Fruit fly (Drosophila melanogaster) whole organism, embryonic: Measurements from ENCODE around the gene nol.

Source experiments
- CG10565 ChIP-seq: fragments of 200-800 bp; sonication (Bioruptor generic); optimal IDR thresholded peaks from 3 replicates; lab custom pipeline; 2016; ENCODE audit warnings: missing biosample characterization, mild to moderate bottlenecking, missing genetic modification characterization
- CG11560 ChIP-seq: fragments of 200-800 bp; sonication (Bioruptor generic); IDR thresholded peaks from 3 replicates; pipeline ENCODE4 v1.3.6; 2022; ENCODE audit warnings: missing biosample characterization, missing genetic modification characterization
- CG12236 ChIP-seq: fragments of 200-800 bp; sonication (Bioruptor generic); optimal IDR thresholded peaks from 2 replicates; lab custom pipeline; 2016; ENCODE audit warnings: missing biosample characterization, missing genetic modification characterization
- CG1233 ChIP-seq: fragments of 200-800 bp; sonication (Bioruptor generic); optimal IDR thresholded peaks from 4 replicates; lab custom pipeline; 2018; ENCODE audit warnings: missing biosample characterization, mild to moderate bottlenecking, missing genetic modification characterization
- CG13296 ChIP-seq: fragments of 200-800 bp; sonication (Bioruptor generic); optimal IDR thresholded peaks from 3 replicates; lab custom pipeline; 2018; ENCODE audit warnings: missing biosample characterization, mild to moderate bottlenecking, missing genetic modification characterization
- CG17359 ChIP-seq: fragments of 200-800 bp; sonication (Bioruptor generic); optimal IDR thresholded peaks from 3 replicates; lab custom pipeline; 2018; ENCODE audit warnings: missing biosample characterization, mild to moderate bottlenecking, missing genetic modification characterization, moderate library complexity
- CG1792 ChIP-seq: fragments of 200-800 bp; sonication (Bioruptor generic); optimal IDR thresholded peaks from 2 replicates; lab custom pipeline; 2016; ENCODE audit warnings: missing biosample characterization, missing genetic modification characterization
- CG18619 ChIP-seq: fragments of 200-800 bp; sonication (Bioruptor generic); optimal IDR thresholded peaks from 3 replicates; lab custom pipeline; 2017; ENCODE audit warnings: missing biosample characterization, mild to moderate bottlenecking, missing genetic modification characterization
- CG2199 ChIP-seq: fragments of 200-800 bp; sonication (Bioruptor generic); IDR thresholded peaks from 3 replicates; pipeline ENCODE4 v1.3.6; 2022; ENCODE audit warnings: missing biosample characterization, missing genetic modification characterization
- CG30020 ChIP-seq: fragments of 200-800 bp; optimal IDR thresholded peaks from 2 replicates; lab custom pipeline; 2019; ENCODE audit warnings: missing biosample characterization, mild to moderate bottlenecking, missing genetic modification characterization, moderate library complexity
- CG31365 ChIP-seq: fragments of 200-800 bp; sonication (Bioruptor generic); optimal IDR thresholded peaks from 2 replicates; lab custom pipeline; 2018; ENCODE audit warnings: missing biosample characterization, mild to moderate bottlenecking, missing genetic modification characterization
- CG33557 ChIP-seq: fragments of 200-800 bp; sonication (Bioruptor generic); optimal IDR thresholded peaks from 2 replicates; lab custom pipeline; 2019; ENCODE audit warnings: missing biosample characterization, mild to moderate bottlenecking, missing genetic modification characterization, moderate library complexity
- CG7745 ChIP-seq: fragments of 200-800 bp; sonication (Bioruptor generic); optimal IDR thresholded peaks from 2 replicates; lab custom pipeline; 2018; ENCODE audit warnings: missing biosample characterization, mild to moderate bottlenecking, missing genetic modification characterization, moderate library complexity
- CG8089 ChIP-seq: fragments of 200-800 bp; sonication (Bioruptor generic); optimal IDR thresholded peaks from 3 replicates; lab custom pipeline; 2016; ENCODE audit warnings: missing biosample characterization, missing genetic modification characterization
- CG8388 ChIP-seq: fragments of 200-800 bp; sonication (Bioruptor generic); optimal IDR thresholded peaks from 2 replicates; lab custom pipeline; 2019; ENCODE audit warnings: missing biosample characterization, mild to moderate bottlenecking, missing genetic modification characterization, moderate library complexity
- CG9609 ChIP-seq: fragments of 200-800 bp; sonication (Bioruptor generic); optimal IDR thresholded peaks from 3 replicates; lab custom pipeline; 2016; ENCODE audit warnings: missing biosample characterization, missing genetic modification characterization
- CTCF ChIP-seq: fragments of 200-800 bp; sonication (Bioruptor generic); optimal IDR thresholded peaks from 2 replicates; lab custom pipeline; 2017; ENCODE audit warnings: missing biosample characterization, mild to moderate bottlenecking, missing genetic modification characterization, moderate library complexity
- Fer2 ChIP-seq: fragments of 200-800 bp; sonication (Bioruptor generic); optimal IDR thresholded peaks from 2 replicates; lab custom pipeline; 2018; ENCODE audit warnings: missing biosample characterization, mild to moderate bottlenecking, missing genetic modification characterization, moderate library complexity
- HLH54F ChIP-seq: fragments of 200-800 bp; sonication (Bioruptor generic); optimal IDR thresholded peaks from 3 replicates; lab custom pipeline; 2016; ENCODE audit warnings: missing biosample characterization, missing genetic modification characterization
- Hr3 ChIP-seq: fragments of 200-800 bp; sonication (Bioruptor generic); optimal IDR thresholded peaks from 3 replicates; lab custom pipeline; 2016; ENCODE audit warnings: missing biosample characterization, missing genetic modification characterization
- Jarid2 ChIP-seq: fragments of 200-800 bp; sonication (Bioruptor generic); optimal IDR thresholded peaks from 3 replicates; lab custom pipeline; 2017; ENCODE audit warnings: mild to moderate bottlenecking, missing biosample characterization, missing genetic modification reagents, missing genetic modification characterization
- NC2β ChIP-seq: fragments of 200-800 bp; sonication (Bioruptor generic); optimal IDR thresholded peaks from 2 replicates; lab custom pipeline; 2016; ENCODE audit warnings: missing biosample characterization, missing genetic modification characterization
- NFAT ChIP-seq: fragments of 200-800 bp; sonication (Bioruptor generic); IDR thresholded peaks from 2 replicates; pipeline ENCODE4 v1.3.6; 2022; ENCODE audit warnings: missing biosample characterization, missing genetic modification characterization
- Sox100B ChIP-seq: fragments of 200-800 bp; sonication (Bioruptor generic); optimal IDR thresholded peaks from 3 replicates; lab custom pipeline; 2018; ENCODE audit warnings: missing biosample characterization, mild to moderate bottlenecking, missing genetic modification characterization
- Sry-δ ChIP-seq: fragments of 200-800 bp; sonication (Bioruptor generic); optimal IDR thresholded peaks from 2 replicates; lab custom pipeline; 2016; ENCODE audit warnings: missing biosample characterization, missing genetic modification characterization
- chif ChIP-seq, 2 experiments: fragments of 200-800 bp; sonication (Bioruptor generic); optimal IDR thresholded peaks; 3 replicates each; lab custom pipeline; 2016; ENCODE audit warnings: missing biosample characterization in 2 of 2, missing genetic modification characterization in 2 of 2
- emc ChIP-seq: fragments of 200-800 bp; sonication (Bioruptor generic); optimal IDR thresholded peaks from 2 replicates; lab custom pipeline; 2016; ENCODE audit warnings: missing biosample characterization, missing genetic modification characterization
- eve ChIP-seq, 2 experiments: fragments of >200 bp; optimal IDR thresholded peaks; 2 replicates each; lab custom pipeline; 2017; ENCODE audit warnings: missing biosample characterization in 2 of 2, missing genetic modification characterization in 2 of 2
- exex ChIP-seq: fragments of 200-800 bp; sonication (Bioruptor generic); optimal IDR thresholded peaks from 4 replicates; lab custom pipeline; 2018; ENCODE audit warnings: missing biosample characterization, mild to moderate bottlenecking, missing genetic modification characterization, moderate library complexity
- grn ChIP-seq: fragments of 200-800 bp; sonication (Bioruptor generic); optimal IDR thresholded peaks from 3 replicates; lab custom pipeline; 2017; ENCODE audit warnings: missing biosample characterization, missing genetic modification characterization
- hth ChIP-seq: fragments of >200 bp; optimal IDR thresholded peaks from 2 replicates; lab custom pipeline; 2017; ENCODE audit warnings: inconsistent platforms
- ind ChIP-seq: fragments of 200-800 bp; sonication (Bioruptor generic); optimal IDR thresholded peaks from 3 replicates; lab custom pipeline; 2016; ENCODE audit warnings: missing biosample characterization, missing genetic modification characterization
- insv ChIP-seq, 2 experiments: fragments of 200-800 bp; sonication (Bioruptor generic); optimal IDR thresholded peaks; 3 replicates each; lab custom pipeline; 2016 to 2018; ENCODE audit warnings: missing biosample characterization in 2 of 2, missing genetic modification characterization in 2 of 2
- inv ChIP-seq: fragments of 200-800 bp; sonication (Bioruptor generic); IDR thresholded peaks from 2 replicates; pipeline ENCODE4 v1.3.6; 2022; ENCODE audit warnings: missing biosample characterization, missing genetic modification characterization; ENCODE audit not compliant: partially characterized antibody
- kay ChIP-seq: fragments of 200-800 bp; sonication (Bioruptor generic); optimal IDR thresholded peaks from 2 replicates; lab custom pipeline; 2016; ENCODE audit warnings: missing biosample characterization, missing genetic modification characterization
- kni ChIP-seq: fragments of 200-800 bp; sonication (Bioruptor generic); optimal IDR thresholded peaks from 3 replicates; lab custom pipeline; 2017; ENCODE audit warnings: mild to moderate bottlenecking, missing biosample characterization, missing genetic modification reagents, missing genetic modification characterization
- lab ChIP-seq: fragments of 200-800 bp; sonication (Bioruptor generic); optimal IDR thresholded peaks from 3 replicates; lab custom pipeline; 2017; ENCODE audit warnings: missing biosample characterization, missing genetic modification characterization, mild to moderate bottlenecking, moderate library complexity, missing genetic modification reagents
- lov ChIP-seq, 2 experiments: fragments of 200-800 bp in 1 of 2; fragments of >200 bp in 1 of 2; sonication (Bioruptor generic) in 1 of 2; IDR thresholded peaks in 1 of 2; optimal IDR thresholded peaks in 1 of 2; 2 replicates in 1 of 2; 3 replicates in 1 of 2; pipeline versions ENCODE4 v1.3.6 to Lab custom; 2017 to 2022; ENCODE audit warnings: missing biosample characterization in 1 of 2, missing genetic modification characterization in 1 of 2
- luna ChIP-seq: fragments of 200-800 bp; sonication (Bioruptor generic); optimal IDR thresholded peaks from 2 replicates; lab custom pipeline; 2016; ENCODE audit warnings: missing biosample characterization, missing genetic modification characterization
- oc ChIP-seq: fragments of 200-800 bp; sonication (Bioruptor generic); optimal IDR thresholded peaks from 2 replicates; lab custom pipeline; 2018; ENCODE audit warnings: missing biosample characterization, mild to moderate bottlenecking, missing genetic modification characterization, moderate library complexity
- onecut ChIP-seq: fragments of 200-800 bp; sonication (Bioruptor generic); IDR thresholded peaks from 2 replicates; pipeline ENCODE4 v1.3.6; 2022; ENCODE audit warnings: missing biosample characterization, missing genetic modification characterization
- phol ChIP-seq: fragments of 200-800 bp; sonication (Bioruptor generic); optimal IDR thresholded peaks from 3 replicates; lab custom pipeline; 2018; ENCODE audit warnings: missing biosample characterization, mild to moderate bottlenecking, missing genetic modification characterization, moderate library complexity
- pros ChIP-seq: fragments of 200-800 bp; sonication (Bioruptor generic); optimal IDR thresholded peaks from 3 replicates; lab custom pipeline; 2019; ENCODE audit warnings: missing biosample characterization, mild to moderate bottlenecking, missing genetic modification characterization, moderate library complexity
- pzg ChIP-seq: fragments of 200-800 bp; sonication (Bioruptor generic); optimal IDR thresholded peaks from 3 replicates; lab custom pipeline; 2018; ENCODE audit warnings: missing biosample characterization, mild to moderate bottlenecking, missing genetic modification characterization, moderate library complexity
- sima ChIP-seq: fragments of 200-800 bp; sonication (Bioruptor generic); optimal IDR thresholded peaks from 2 replicates; lab custom pipeline; 2016; ENCODE audit warnings: missing biosample characterization, missing genetic modification characterization
- sisA ChIP-seq: fragments of 200-800 bp; sonication (Bioruptor generic); IDR thresholded peaks from 2 replicates; pipeline ENCODE4 v1.3.6; 2022; ENCODE audit warnings: missing biosample characterization, missing genetic modification characterization
- sr ChIP-seq: fragments of 200-800 bp; sonication (Bioruptor generic); IDR thresholded peaks from 3 replicates; pipeline ENCODE4 v1.3.6; 2022; ENCODE audit warnings: missing biosample characterization, missing genetic modification characterization
- ttk ChIP-seq: fragments of 200-800 bp; sonication (Bioruptor generic); IDR thresholded peaks from 2 replicates; pipeline ENCODE4 v2.1.2; 2022; ENCODE audit warnings: missing biosample characterization, missing genetic modification characterization
- tx ChIP-seq: fragments of 200-800 bp; sonication (Bioruptor generic); optimal IDR thresholded peaks from 2 replicates; lab custom pipeline; 2016; ENCODE audit warnings: missing biosample characterization, missing genetic modification characterization
- zf30C ChIP-seq: fragments of 200-800 bp; sonication (Bioruptor generic); optimal IDR thresholded peaks from 3 replicates; lab custom pipeline; 2018; ENCODE audit warnings: missing biosample characterization, mild to moderate bottlenecking, missing genetic modification characterization

nol gene

dm6 chr3L:11084557-11085231 is 45.9 kb upstream of the nol start (continued):
- TF ChIP-seq insv (GFP tag; optimal IDR thresholded peaks at IDR 0.05; lab: Kevin White, UChicago) (peak in 1 of 2 experiments; percentile 70), exex (tag; lab: Kevin White, UChicago) (peak; percentile 22), CG10565 (peak; percentile 80), CG30020 (tag; lab: Kevin White, UChicago) (peak; percentile 82), CG13296 (peak; percentile 94), ind (GFP tag; lab: Kevin White, UChicago) (peak; percentile 94), CG8089 (GFP tag; lab: Kevin White, UChicago) (peak; percentile 97), CG8388 (GFP tag; lab: Kevin White, UChicago) (peak; percentile 97), ttk (GFP tag; lab: Robert Waterston, UW) (peak; percentile 97), CG2199 (GFP tag; lab: Robert Waterston, UW) (peak; percentile 97), CTCF (peak; percentile 69), Fer2 (tag; lab: Kevin White, UChicago) (peak; percentile 58), Jarid2 (peak; percentile 83), Sry-δ (GFP tag; lab: Kevin White, UChicago) (peak; percentile 72), hth (no peak), lov (optimal IDR thresholded peaks at IDR 0.05; lab: Kevin White, UChicago) (no peak), lov (GFP tag; IDR thresholded peaks at IDR 0.05; lab: Robert Waterston, UW) (peak; percentile 97), HLH54F (GFP tag; lab: Kevin White, UChicago) (peak; percentile 91), CG7745 (peak; percentile 91), kay (GFP tag; lab: Kevin White, UChicago) (peak; percentile 91), CG12236 (GFP tag; lab: Kevin White, UChicago) (peak; percentile 98), chif (GFP tag; optimal IDR thresholded peaks at IDR 0.05; lab: Kevin White, UChicago) (peak; percentile 98), sisA (GFP tag; lab: Robert Waterston, UW) (peak; percentile 95), CG33557 (GFP tag; lab: Kevin White, UChicago) (peak; percentile 97), pzg (GFP tag; lab: Kevin White, UChicago) (no peak), sr (GFP tag; lab: Robert Waterston, UW) (peak; percentile 91), tx (GFP tag; lab: Kevin White, UChicago) (peak; percentile 93), sima (GFP tag; lab: Kevin White, UChicago) (peak; percentile 91), CG9609 (GFP tag; lab: Kevin White, UChicago) (peak; percentile 95), NFAT (peak; percentile 86), pros (GFP tag; lab: Kevin White, UChicago) (peak; percentile 73), lab (GFP tag; lab: Kevin White, UChicago) (peak; percentile 94), phol (tag; lab: Kevin White, UChicago) (peak; percentile 95), luna (GFP tag; lab: Kevin White, UChicago) (peak; percentile 37), CG1233 (GFP tag; lab: Kevin White, UChicago) (peak; percentile 95), onecut (GFP tag; lab: Robert Waterston, UW) (peak; percentile 91), NC2β (GFP tag; lab: Kevin White, UChicago) (peak; percentile 97), Sox100B (GFP tag; lab: Kevin White, UChicago) (peak; percentile 96), oc (peak; percentile 98), kni (GFP tag; lab: Kevin White, UChicago) (peak; percentile 41), zf30C (GFP tag; lab: Kevin White, UChicago) (peak; percentile 91), Hr3 (GFP tag; lab: Kevin White, UChicago) (peak; percentile 94), eve (GFP tag; optimal IDR thresholded peaks at IDR 0.05; lab: Kevin White, UChicago) (peak in 1 of 2 experiments; percentile 72), CG11560 (tag; lab: Robert Waterston, UW) (peak; percentile 74), inv (GFP tag; lab: Robert Waterston, UW) (no peak), emc (GFP tag; lab: Kevin White, UChicago) (peak; percentile 82), CG17359 (peak; percentile 97), grn (GFP tag; lab: Kevin White, UChicago) (peak; percentile 78), CG31365 (tag; lab: Kevin White, UChicago) (peak; percentile 76), CG18619 (GFP tag; lab: Kevin White, UChicago) (peak; percentile 93), CG1792 (GFP tag; lab: Kevin White, UChicago) (peak; percentile 95)
